Fruit fly (Drosophila melanogaster) whole organism, adult: ENCODE data around the gene Wdr33.

Experiments used
- CG12768 ChIP-seq: fragments of 200-800 bp; sonication (Bioruptor generic); optimal IDR thresholded peaks from 2 replicates; lab custom pipeline; 2017; ENCODE audit warnings: missing biosample characterization, missing genetic modification characterization, mild to moderate bottlenecking, moderate library complexity, missing genetic modification reagents
- CG33017 ChIP-seq: fragments of 200-800 bp; sonication (Bioruptor generic); optimal IDR thresholded peaks from 2 replicates; lab custom pipeline; 2018; ENCODE audit warnings: missing biosample characterization, mild to moderate bottlenecking, missing genetic modification characterization, moderate library complexity
- CG7045 ChIP-seq: fragments of 200-800 bp; sonication (Bioruptor generic); optimal IDR thresholded peaks from 2 replicates; lab custom pipeline; 2017; ENCODE audit warnings: missing biosample characterization, mild to moderate bottlenecking, missing genetic modification characterization
- CG7101 ChIP-seq: fragments of 200-800 bp; sonication (Bioruptor generic); optimal IDR thresholded peaks from 2 replicates; lab custom pipeline; 2018; ENCODE audit warnings: missing biosample characterization, mild to moderate bottlenecking, missing genetic modification characterization, moderate library complexity
- Clk ChIP-seq: fragments of 200-800 bp; sonication (Bioruptor generic); optimal IDR thresholded peaks from 2 replicates; lab custom pipeline; 2017; ENCODE audit warnings: missing biosample characterization, missing genetic modification characterization
- Crg-1 ChIP-seq: fragments of 200-800 bp; sonication (Bioruptor generic); optimal IDR thresholded peaks from 2 replicates; lab custom pipeline; 2016; ENCODE audit warnings: missing biosample characterization, missing genetic modification characterization
- Hr96 ChIP-seq: fragments of 200-800 bp; sonication (Bioruptor generic); optimal IDR thresholded peaks from 2 replicates; lab custom pipeline; 2016; ENCODE audit warnings: missing biosample characterization, missing genetic modification characterization
- bab1 ChIP-seq: fragments of 200-800 bp; sonication (Bioruptor generic); optimal IDR thresholded peaks from 3 replicates; lab custom pipeline; 2019; ENCODE audit warnings: missing biosample characterization, mild to moderate bottlenecking, missing genetic modification characterization, moderate library complexity
- cic ChIP-seq: fragments of 200-800 bp; sonication (Bioruptor generic); optimal IDR thresholded peaks from 2 replicates; lab custom pipeline; 2017; ENCODE audit warnings: missing biosample characterization, mild to moderate bottlenecking, missing genetic modification characterization, moderate library complexity
- kay ChIP-seq: fragments of 200-800 bp; sonication (Bioruptor generic); peaks from one replicate; lab custom pipeline; 2016; ENCODE audit warnings: missing biosample characterization, missing genetic modification characterization, borderline replicate concordance
- ovo ChIP-seq: fragments of 200-800 bp; sonication (Bioruptor generic); optimal IDR thresholded peaks from 2 replicates; lab custom pipeline; 2016; ENCODE audit warnings: missing biosample characterization, missing genetic modification characterization
- tj ChIP-seq: fragments of 200-800 bp; sonication (Bioruptor generic); optimal IDR thresholded peaks from 3 replicates; lab custom pipeline; 2017; ENCODE audit warnings: missing biosample characterization, mild to moderate bottlenecking, missing genetic modification characterization, moderate library complexity
- toe ChIP-seq: fragments of 200-800 bp; sonication (Bioruptor generic); optimal IDR thresholded peaks from 2 replicates; lab custom pipeline; 2016; ENCODE audit warnings: missing biosample characterization, missing genetic modification characterization

dm6 chr3R:5705469-5706067, 45.1 kb downstream of the Wdr33 start:
- TF ChIP-seq Hr96 (GFP tag; lab: Kevin White, UChicago) (no peak), kay (no peak), CG12768 (GFP tag; lab: Kevin White, UChicago) (no peak), CG33017 (no peak), tj (GFP tag; lab: Kevin White, UChicago) (no peak), CG7101 (tag; lab: Kevin White, UChicago) (no peak), CG7045 (GFP tag; lab: Kevin White, UChicago) (no peak), toe (GFP tag; lab: Kevin White, UChicago) (peak; percentile 47), cic (GFP tag; lab: Kevin White, UChicago) (no peak), ovo (GFP tag; lab: Kevin White, UChicago) (no peak), Clk (GFP tag; lab: Kevin White, UChicago) (no peak), Crg-1 (GFP tag; lab: Kevin White, UChicago) (no peak), bab1 (peak; percentile 23)
